Worm (Caenorhabditis elegans) whole organism, late embryonic: ENCODE results near the gene C50F7.9.

Experiments
- ahr-1 ChIP-seq: sonication (generic microtip); optimal IDR thresholded peaks from 2 replicates; lab custom pipeline; 2016; ENCODE audit warnings: missing genetic modification characterization, missing compliant biosample characterization
- ama-1 ChIP-seq: fragments of 150-350 bp; optimal IDR thresholded peaks from 2 replicates; lab custom pipeline; 2014
- ceh-2 ChIP-seq: sonication (generic microtip); optimal IDR thresholded peaks from 2 replicates; lab custom pipeline; 2016; ENCODE audit warnings: missing genotype, missing genetic modification characterization, missing compliant biosample characterization
- ceh-22 ChIP-seq: sonication (generic microtip); optimal IDR thresholded peaks from 2 replicates; lab custom pipeline; 2017; ENCODE audit warnings: missing biosample characterization, missing genetic modification characterization
- ceh-48 ChIP-seq: sonication (generic microtip); optimal IDR thresholded peaks from 2 replicates; lab custom pipeline; 2016; ENCODE audit warnings: missing genetic modification characterization, inconsistent platforms, missing compliant biosample characterization
- ceh-9 ChIP-seq: sonication (generic microtip); optimal IDR thresholded peaks from 2 replicates; lab custom pipeline; 2016; ENCODE audit warnings: mild to moderate bottlenecking, missing genetic modification characterization, inconsistent platforms, missing compliant biosample characterization
- dmd-4 ChIP-seq: sonication (generic microtip); optimal IDR thresholded peaks from 2 replicates; lab custom pipeline; 2016; ENCODE audit warnings: borderline replicate concordance, missing genetic modification characterization, missing compliant biosample characterization
- elt-2 ChIP-seq: sonication (generic microtip); optimal IDR thresholded peaks from 2 replicates; lab custom pipeline; 2016; ENCODE audit warnings: missing genetic modification reagents, missing genetic modification characterization, missing compliant biosample characterization
- ets-4 ChIP-seq: sonication (generic microtip); optimal IDR thresholded peaks from 2 replicates; lab custom pipeline; 2016; ENCODE audit warnings: missing genetic modification characterization, missing compliant biosample characterization
- eyg-1 ChIP-seq: sonication (generic microtip); optimal IDR thresholded peaks from 2 replicates; lab custom pipeline; 2016; ENCODE audit warnings: missing genotype, missing genetic modification characterization, missing compliant biosample characterization
- hlh-13 ChIP-seq: fragments of 200-800 bp; sonication (Bioruptor generic); optimal IDR thresholded peaks from 2 replicates; lab custom pipeline; 2018; ENCODE audit warnings: mild to moderate bottlenecking, missing genetic modification characterization, missing compliant biosample characterization
- hlh-30 ChIP-seq: sonication (generic microtip); optimal IDR thresholded peaks from 2 replicates; lab custom pipeline; 2017; ENCODE audit warnings: antibody characterized with exemption, missing genetic modification characterization, missing compliant biosample characterization; ENCODE audit not compliant: insufficient read depth
- lim-6 ChIP-seq: sonication (generic microtip); optimal IDR thresholded peaks from 2 replicates; lab custom pipeline; 2016; ENCODE audit warnings: missing genetic modification characterization, missing compliant biosample characterization
- madf-2 ChIP-seq: sonication (generic microtip); optimal IDR thresholded peaks from 2 replicates; lab custom pipeline; 2017; ENCODE audit warnings: missing genetic modification characterization, missing compliant biosample characterization
- mec-3 ChIP-seq: sonication (generic microtip); optimal IDR thresholded peaks from 2 replicates; lab custom pipeline; 2016; ENCODE audit warnings: borderline replicate concordance, missing genetic modification characterization, missing compliant biosample characterization
- nfya-1 ChIP-seq: sonication (generic microtip); optimal IDR thresholded peaks from 2 replicates; lab custom pipeline; 2017; ENCODE audit warnings: missing genetic modification characterization, mild to moderate bottlenecking, missing compliant biosample characterization, antibody characterized with exemption, moderate library complexity
- nhr-11 ChIP-seq: fragments of 150-350 bp; optimal IDR thresholded peaks from 2 replicates; lab custom pipeline; 2014; ENCODE audit warnings: missing biosample characterization, missing genetic modification characterization
- pag-3 ChIP-seq: sonication (generic microtip); optimal IDR thresholded peaks from 2 replicates; lab custom pipeline; 2016; ENCODE audit warnings: missing compliant biosample characterization, missing genetic modification characterization, borderline replicate concordance
- pax-1 ChIP-seq: fragments of 150-350 bp; optimal IDR thresholded peaks from 2 replicates; lab custom pipeline; 2014; ENCODE audit warnings: missing biosample characterization, missing genetic modification characterization
- pha-4 ChIP-seq: fragments of 150-350 bp; optimal IDR thresholded peaks from 2 replicates; lab custom pipeline; 2018; ENCODE audit warnings: missing biosample characterization, missing genetic modification reagents, missing genetic modification characterization
- pqm-1 ChIP-seq: sonication (generic microtip); optimal IDR thresholded peaks from 2 replicates; lab custom pipeline; 2016; ENCODE audit warnings: missing genetic modification characterization, missing compliant biosample characterization
- pros-1 ChIP-seq: fragments of 150-350 bp; optimal IDR thresholded peaks from 2 replicates; lab custom pipeline; 2014; ENCODE audit warnings: missing biosample characterization, missing genetic modification reagents, missing genetic modification characterization
- ref-2 ChIP-seq: sonication (generic microtip); optimal IDR thresholded peaks from 2 replicates; lab custom pipeline; 2016; ENCODE audit warnings: missing genetic modification characterization, missing compliant biosample characterization
- sdc-2 ChIP-seq: sonication (generic microtip); optimal IDR thresholded peaks from 2 replicates; lab custom pipeline; 2016; ENCODE audit warnings: missing genotype, missing genetic modification characterization, missing compliant biosample characterization
- tbx-7 ChIP-seq: sonication (generic microtip); optimal IDR thresholded peaks from 2 replicates; lab custom pipeline; 2016; ENCODE audit warnings: missing genotype, missing genetic modification characterization, missing compliant biosample characterization
- unc-3 ChIP-seq, 2 experiments: fragments of 200-800 bp in 1 of 2; sonication (Bioruptor generic) in 1 of 2; sonication (generic microtip) in 1 of 2; conservative IDR thresholded peaks in 1 of 2; optimal IDR thresholded peaks in 1 of 2; 2 replicates each; pipeline versions ENCODE4 v1.3.6 to Lab custom; 2016 to 2022; ENCODE audit warnings: missing compliant biosample characterization in 2 of 2, missing genetic modification characterization in 2 of 2, missing genetic modification reagents in 1 of 2
- unc-42 ChIP-seq: sonication (generic microtip); optimal IDR thresholded peaks from 2 replicates; lab custom pipeline; 2016; ENCODE audit warnings: missing genotype, missing genetic modification characterization, missing compliant biosample characterization
- unc-55 ChIP-seq: sonication (generic microtip); optimal IDR thresholded peaks from 2 replicates; lab custom pipeline; 2017; ENCODE audit warnings: missing biosample characterization, missing genetic modification reagents, missing genetic modification characterization
- unc-86 ChIP-seq: sonication (generic microtip); optimal IDR thresholded peaks from 2 replicates; lab custom pipeline; 2016; ENCODE audit warnings: missing genetic modification characterization, missing compliant biosample characterization
- zip-5 ChIP-seq: sonication (generic microtip); optimal IDR thresholded peaks from 2 replicates; lab custom pipeline; 2016; ENCODE audit warnings: missing genetic modification characterization, missing compliant biosample characterization

Gene C50F7.9

DNA sequence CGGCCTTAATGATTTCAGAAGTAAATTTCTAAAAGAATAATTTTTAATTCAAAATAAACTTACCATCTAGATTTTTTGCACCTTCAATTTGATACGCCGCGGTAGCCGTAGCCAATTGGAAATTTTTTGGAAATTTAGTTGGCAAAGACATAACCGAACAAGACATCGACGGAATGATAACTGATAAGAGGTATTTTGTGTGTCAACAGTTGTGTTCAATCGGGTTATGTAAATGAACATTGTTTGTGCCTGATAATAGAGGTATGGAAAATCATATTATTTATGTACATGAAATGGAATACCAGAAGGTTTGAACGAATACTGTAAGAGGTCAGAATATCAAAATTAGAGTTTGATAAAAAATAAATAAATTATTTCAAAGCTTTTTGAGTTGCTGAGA is 16.0 kb upstream of the C50F7.9 start, which contains the start of gene klo-1:
TSS of gene klo-1 (minus strand) at position 388 of the 400 bp plus-strand sequence.
- no peak for TF ChIP-seq ets-4 (tag; lab: Kevin White, UChicago)
- no peak for TF ChIP-seq mec-3 (tag; lab: Kevin White, UChicago)
- no peak for TF ChIP-seq tbx-7 (tag; lab: Kevin White, UChicago)
- no peak for TF ChIP-seq sdc-2 (tag; lab: Kevin White, UChicago)
- TF ChIP-seq pha-4, result no peak
- TF ChIP-seq nhr-11 (tag; lab: Kevin White, UChicago), result no peak
- no peak for TF ChIP-seq nfya-1
- TF ChIP-seq ceh-22 (tag; lab: Kevin White, UChicago), result no peak
- no peak for TF ChIP-seq hlh-13 (GFP tag; lab: Kevin White, UChicago)
- TF ChIP-seq unc-86 (tag; lab: Kevin White, UChicago), result no peak
- TF ChIP-seq unc-55, result no peak
- TF ChIP-seq eyg-1 (tag; lab: Kevin White, UChicago), result no peak
- no peak for TF ChIP-seq zip-5 (tag; lab: Kevin White, UChicago)
- no peak for TF ChIP-seq ceh-48 (tag; lab: Kevin White, UChicago)
- no peak for TF ChIP-seq ceh-2 (tag; lab: Kevin White, UChicago)
- TF ChIP-seq lim-6, result no peak
- no peak for TF ChIP-seq pag-3
- TF ChIP-seq pqm-1 (tag; lab: Kevin White, UChicago), result no peak
- TF ChIP-seq pax-1 (tag; lab: Kevin White, UChicago), result no peak
- no peak for TF ChIP-seq pros-1 (tag; lab: Kevin White, UChicago)
- TF ChIP-seq, all 69 proteins: peak for 0

DNA sequence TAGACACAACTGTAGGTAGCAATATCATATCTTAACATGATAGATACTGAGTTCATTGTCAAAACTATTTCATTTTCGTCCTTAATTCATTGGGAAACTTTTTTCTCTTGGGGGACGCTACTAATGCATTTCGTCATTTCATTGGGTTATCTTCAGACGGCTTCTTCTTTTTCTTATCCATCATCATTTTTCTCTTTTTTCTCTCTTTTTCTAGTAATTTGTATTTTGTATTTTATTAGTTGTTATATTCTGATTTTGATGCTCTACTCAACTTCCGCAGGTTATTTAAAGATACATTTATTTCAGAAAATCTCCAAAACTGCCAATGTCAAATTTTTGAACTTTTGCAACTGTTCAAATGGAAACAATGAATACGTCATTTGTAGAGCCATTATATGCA is 11.7 kb upstream of the C50F7.9 start, which contains the start of gene npr-35:
TSS of gene npr-35 (plus strand) at position 301 of the 400 bp plus-strand sequence.
- TF ChIP-seq ceh-2 (tag; lab: Kevin White, UChicago), result no peak
- TF ChIP-seq unc-86 (tag; lab: Kevin White, UChicago), result no peak
- TF ChIP-seq mec-3 (tag; lab: Kevin White, UChicago), result no peak

ce11 chrIV:7736616-7737015 is 4.8 kb upstream of the C50F7.9 start:
- TF ChIP-seq unc-42 (tag; lab: Kevin White, UChicago) (no peak), nhr-11 (tag; lab: Kevin White, UChicago) (no peak), unc-3 (GFP tag; conservative IDR thresholded peaks at IDR 0.05; lab: Robert Waterston, UW) (no peak), unc-3 (tag; optimal IDR thresholded peaks at IDR 0.05; lab: Kevin White, UChicago) (peak; percentile 2), hlh-13 (GFP tag; lab: Kevin White, UChicago) (no peak), zip-5 (tag; lab: Kevin White, UChicago) (no peak), ahr-1 (tag; lab: Kevin White, UChicago) (no peak)

ce11 chrIV:7734619-7735018 is 2.8 kb upstream of the C50F7.9 start, which contains the start of gene clx-1:
Gene clx-1, plus strand, starts transcription at chrIV:7734648.
- no peak for TF ChIP-seq pros-1 (tag; lab: Kevin White, UChicago)
- TF ChIP-seq tbx-7 (tag; lab: Kevin White, UChicago), result no peak
- TF ChIP-seq ama-1 (lab: Kevin White, UChicago), result no peak
- no peak for TF ChIP-seq hlh-30 (tag; lab: Kevin White, UChicago)
- TF ChIP-seq dmd-4, result no peak
- no peak for TF ChIP-seq ref-2 (tag; lab: Kevin White, UChicago)
- TF ChIP-seq unc-3 (GFP tag; conservative IDR thresholded peaks at IDR 0.05; lab: Robert Waterston, UW), result no peak
- TF ChIP-seq unc-3 (tag; optimal IDR thresholded peaks at IDR 0.05; lab: Kevin White, UChicago), result no peak
- no peak for TF ChIP-seq madf-2
- no peak for TF ChIP-seq ceh-2 (tag; lab: Kevin White, UChicago)
- no peak for TF ChIP-seq zip-5 (tag; lab: Kevin White, UChicago)

ce11 chrIV:7734173-7734572 is 2.3 kb upstream of the C50F7.9 start:
- no peak for TF ChIP-seq ceh-9
- no peak for TF ChIP-seq pha-4
- TF ChIP-seq ceh-22 (tag; lab: Kevin White, UChicago), result no peak
- TF ChIP-seq elt-2 (tag; lab: Kevin White, UChicago), result peak; percentile 36
